Worm (Caenorhabditis elegans) whole organism, L1 larva: ENCODE data around the gene F22B5.5.

Source experiments
- C04F5.9 ChIP-seq: sonication (generic microtip); optimal IDR thresholded peaks from 2 replicates; lab custom pipeline; 2016; ENCODE audit warnings: missing genetic modification characterization, missing compliant biosample characterization
- C16A3.4 ChIP-seq: fragments of 150-350 bp; optimal IDR thresholded peaks from 2 replicates; lab custom pipeline; 2014; ENCODE audit warnings: missing biosample characterization, missing genetic modification characterization
- aly-2 ChIP-seq: fragments of 150-350 bp; optimal IDR thresholded peaks from 2 replicates; lab custom pipeline; 2014; ENCODE audit warnings: missing biosample characterization, missing genetic modification characterization
- blmp-1 ChIP-seq: fragments of 150-350 bp; optimal IDR thresholded peaks from 2 replicates; lab custom pipeline; 2014; ENCODE audit warnings: missing biosample characterization, missing genetic modification characterization
- ceh-63 ChIP-seq: fragments of 200-800 bp; sonication (Bioruptor generic); optimal IDR thresholded peaks from 2 replicates; lab custom pipeline; 2018; ENCODE audit warnings: mild to moderate bottlenecking, missing genetic modification characterization, missing compliant biosample characterization
- ceh-8 ChIP-seq: fragments of 200-800 bp; sonication (Bioruptor generic); optimal IDR thresholded peaks from 2 replicates; lab custom pipeline; 2018; ENCODE audit warnings: mild to moderate bottlenecking, missing genetic modification characterization, moderate library complexity, missing compliant biosample characterization
- ceh-90 ChIP-seq: sonication (generic microtip); optimal IDR thresholded peaks from 2 replicates; lab custom pipeline; 2016; ENCODE audit warnings: missing genetic modification characterization, missing compliant biosample characterization
- dsc-1 ChIP-seq: sonication (generic microtip); optimal IDR thresholded peaks from 2 replicates; lab custom pipeline; 2016; ENCODE audit warnings: mild to moderate bottlenecking, missing genetic modification characterization, missing compliant biosample characterization
- efl-1 ChIP-seq, 4 experiments: fragments of 150-350 bp; optimal IDR thresholded peaks in 3 of 4; peaks in 1 of 4; 1 replicate in 1 of 4; 2 replicates in 3 of 4; lab custom pipeline; 2014; ENCODE audit warnings: missing biosample characterization in 2 of 4, missing genetic modification characterization in 2 of 4, missing genetic modification reagents in 2 of 4
- egl-27 ChIP-seq, 2 experiments: fragments of 150-350 bp in 1 of 2; sonication (generic microtip); optimal IDR thresholded peaks; 3 replicates each; lab custom pipeline; 2017 to 2018; ENCODE audit warnings: missing biosample characterization in 2 of 2, missing genetic modification characterization in 2 of 2, missing genetic modification reagents in 2 of 2
- elt-3 ChIP-seq, 6 experiments: fragments of 150-350 bp in 1 of 6; sonication (generic microtip); optimal IDR thresholded peaks; 2 replicates each; lab custom pipeline; 2017 to 2018; ENCODE audit warnings: missing biosample characterization in 6 of 6, missing genetic modification characterization in 6 of 6, inconsistent platforms in 1 of 6
- ets-5 ChIP-seq: fragments of 200-800 bp; sonication (Bioruptor generic); IDR thresholded peaks from 2 replicates; pipeline ENCODE4 v1.3.6; 2022; ENCODE audit warnings: missing genetic modification characterization, missing compliant biosample characterization
- fkh-8 ChIP-seq: sonication (generic microtip); optimal IDR thresholded peaks from 2 replicates; lab custom pipeline; 2016; ENCODE audit warnings: mild to moderate bottlenecking, missing genetic modification characterization, missing compliant biosample characterization
- fos-1 ChIP-seq: fragments of 150-350 bp; optimal IDR thresholded peaks from 2 replicates; lab custom pipeline; 2014; ENCODE audit warnings: missing biosample characterization, missing genetic modification characterization
- grh-1 ChIP-seq: fragments of 200-800 bp; sonication (Bioruptor generic); IDR thresholded peaks from 2 replicates; pipeline ENCODE4 v1.3.6; 2022; ENCODE audit warnings: missing genetic modification reagents, missing genetic modification characterization, missing compliant biosample characterization
- hlh-4 ChIP-seq: sonication (generic microtip); optimal IDR thresholded peaks from 2 replicates; lab custom pipeline; 2016; ENCODE audit warnings: mild to moderate bottlenecking, missing genetic modification characterization, missing compliant biosample characterization
- hpl-2 ChIP-seq: fragments of 150-350 bp; optimal IDR thresholded peaks from 2 replicates; lab custom pipeline; 2014; ENCODE audit warnings: missing biosample characterization, missing genetic modification reagents, missing genetic modification characterization
- irx-1 ChIP-seq: sonication (generic microtip); optimal IDR thresholded peaks from 2 replicates; lab custom pipeline; 2016; ENCODE audit warnings: missing genetic modification characterization, missing compliant biosample characterization
- isw-1 ChIP-seq: fragments of 200-800 bp; sonication (Bioruptor generic); IDR thresholded peaks from 2 replicates; pipeline ENCODE4 v1.3.6; 2022; ENCODE audit warnings: missing genetic modification characterization, missing compliant biosample characterization
- lin-13 ChIP-seq: fragments of 150-350 bp; optimal IDR thresholded peaks from 2 replicates; lab custom pipeline; 2014; ENCODE audit warnings: missing biosample characterization, missing genetic modification reagents, missing genetic modification characterization
- lin-14 ChIP-seq: fragments of 200-800 bp; sonication (Bioruptor generic); optimal IDR thresholded peaks from 2 replicates; lab custom pipeline; 2018; ENCODE audit warnings: mild to moderate bottlenecking, missing genetic modification characterization, moderate library complexity, missing compliant biosample characterization
- lsy-2 ChIP-seq, 2 experiments: fragments of 150-350 bp; optimal IDR thresholded peaks; 2 replicates each; lab custom pipeline; 2014; ENCODE audit warnings: missing biosample characterization in 2 of 2, missing genetic modification characterization in 2 of 2
- mep-1 ChIP-seq: fragments of 150-350 bp; optimal IDR thresholded peaks from 2 replicates; lab custom pipeline; 2014; ENCODE audit warnings: missing biosample characterization, missing genetic modification characterization
- nhr-11 ChIP-seq: fragments of 150-350 bp; optimal IDR thresholded peaks from 2 replicates; lab custom pipeline; 2014; ENCODE audit warnings: missing biosample characterization, missing genetic modification characterization
- nhr-19 ChIP-seq: fragments of 200-800 bp; sonication (Bioruptor generic); conservative IDR thresholded peaks from 2 replicates; pipeline ENCODE4 v1.3.6; 2022; ENCODE audit warnings: missing genetic modification characterization, missing compliant biosample characterization
- nhr-20 ChIP-seq: sonication (generic microtip); optimal IDR thresholded peaks from 2 replicates; lab custom pipeline; 2016; ENCODE audit warnings: mild to moderate bottlenecking, missing genetic modification characterization, missing compliant biosample characterization
- nhr-47 ChIP-seq: sonication (generic microtip); optimal IDR thresholded peaks from 2 replicates; lab custom pipeline; 2016; ENCODE audit warnings: mild to moderate bottlenecking, missing genetic modification characterization, moderate library complexity, missing compliant biosample characterization
- nhr-71 ChIP-seq: sonication (generic microtip); optimal IDR thresholded peaks from 2 replicates; lab custom pipeline; 2016; ENCODE audit warnings: mild to moderate bottlenecking, missing genetic modification characterization, moderate library complexity, missing compliant biosample characterization
- nhr-90 ChIP-seq: sonication (generic microtip); optimal IDR thresholded peaks from 2 replicates; lab custom pipeline; 2016; ENCODE audit warnings: mild to moderate bottlenecking, missing genetic modification characterization, missing compliant biosample characterization; ENCODE audit not compliant: poor library complexity
- rnt-1 ChIP-seq: sonication (generic microtip); optimal IDR thresholded peaks from 2 replicates; lab custom pipeline; 2016; ENCODE audit warnings: mild to moderate bottlenecking, missing genetic modification characterization, moderate library complexity, missing compliant biosample characterization
- skn-1 ChIP-seq: fragments of 150-350 bp; optimal IDR thresholded peaks from 2 replicates; lab custom pipeline; 2014; ENCODE audit warnings: missing biosample characterization, missing genetic modification characterization
- snu-23 ChIP-seq: sonication (generic microtip); optimal IDR thresholded peaks from 2 replicates; lab custom pipeline; 2016; ENCODE audit warnings: missing genetic modification characterization, missing compliant biosample characterization
- sup-37 ChIP-seq: fragments of 200-800 bp; sonication (Bioruptor generic); optimal IDR thresholded peaks from 2 replicates; lab custom pipeline; 2018; ENCODE audit warnings: mild to moderate bottlenecking, missing genetic modification characterization, missing compliant biosample characterization
- tlp-1 ChIP-seq: fragments of 150-350 bp; optimal IDR thresholded peaks from 2 replicates; lab custom pipeline; 2014; ENCODE audit warnings: missing biosample characterization, missing genetic modification characterization
- unc-130 ChIP-seq: fragments of 150-350 bp; optimal IDR thresholded peaks from 2 replicates; lab custom pipeline; 2017; ENCODE audit warnings: missing biosample characterization, missing genetic modification characterization, inconsistent platforms
- unc-30 ChIP-seq: sonication (generic microtip); optimal IDR thresholded peaks from 2 replicates; lab custom pipeline; 2017; ENCODE audit warnings: missing biosample characterization, missing genetic modification characterization
- unc-98 ChIP-seq: fragments of 200-800 bp; sonication (Bioruptor generic); IDR thresholded peaks from 2 replicates; pipeline ENCODE4 v1.3.6; 2022; ENCODE audit warnings: missing genetic modification characterization, missing compliant biosample characterization
- xbp-1 ChIP-seq: sonication (generic microtip); optimal IDR thresholded peaks from 2 replicates; lab custom pipeline; 2016; ENCODE audit warnings: missing genetic modification characterization, missing compliant biosample characterization
- zag-1 ChIP-seq: fragments of 150-350 bp; optimal IDR thresholded peaks from 2 replicates; lab custom pipeline; 2014; ENCODE audit warnings: missing biosample characterization, missing genetic modification characterization
- ztf-4 ChIP-seq: fragments of 150-350 bp; optimal IDR thresholded peaks from 2 replicates; lab custom pipeline; 2014; ENCODE audit warnings: missing biosample characterization, missing genetic modification characterization

Gene F22B5.5

DNA sequence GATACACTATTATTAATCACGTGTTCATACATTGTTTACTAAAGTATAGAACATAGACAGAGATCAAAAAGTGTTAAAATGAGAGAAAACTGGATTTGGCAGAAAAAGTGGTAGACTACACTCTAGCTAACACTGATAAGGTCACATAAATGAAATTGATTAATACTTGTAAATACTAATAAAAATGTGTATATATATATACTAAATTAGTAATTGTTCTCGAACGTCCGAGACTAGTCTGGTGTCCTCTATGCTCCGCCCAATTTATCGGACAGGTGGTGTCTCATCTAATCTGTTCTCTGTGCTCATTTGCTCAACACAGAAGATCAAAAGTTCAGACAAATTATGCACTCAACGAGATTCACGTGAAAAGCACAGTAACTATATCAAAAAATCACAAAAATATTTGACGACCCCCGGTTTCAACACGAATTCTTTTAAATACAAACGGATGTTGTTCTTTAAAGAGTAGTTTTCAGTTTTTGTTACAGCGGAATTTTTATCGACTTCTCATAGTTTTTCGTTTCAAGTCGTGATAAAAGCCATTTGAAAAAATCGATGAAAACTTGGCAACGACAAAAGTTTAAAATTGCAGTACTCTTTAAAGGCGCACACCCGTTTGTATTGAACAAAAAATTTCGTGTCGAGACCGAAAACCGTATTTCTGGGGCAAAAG is 26.8 kb upstream of the F22B5.5 start:
- TF ChIP-seq hpl-2 (no peak), fos-1 (tag; lab: Kevin White, UChicago) (no peak), efl-1 (optimal IDR thresholded peaks at IDR 0.05; lab: Kevin White, UChicago) (no peak), efl-1 (GFP tag; optimal IDR thresholded peaks at IDR 0.05 in 1 of 2; lab: Kevin White, UChicago) (peak in 1 of 2 experiments; percentile 83), ztf-4 (tag; lab: Kevin White, UChicago) (peak; percentile 50), unc-130 (peak; percentile 12), unc-30 (tag; lab: Kevin White, UChicago) (no peak), nhr-71 (tag; lab: Kevin White, UChicago) (peak; percentile 76), elt-3 (tag; optimal IDR thresholded peaks at IDR 0.05; lab: Kevin White, UChicago) (peak in 1 of 6 experiments; percentile 41), ceh-8 (no peak), rnt-1 (tag; lab: Kevin White, UChicago) (peak; percentile 41), grh-1 (GFP tag; lab: Robert Waterston, UW) (no peak), aly-2 (tag; lab: Kevin White, UChicago) (no peak), dsc-1 (peak; percentile 13), skn-1 (tag; lab: Kevin White, UChicago) (peak; percentile 9), blmp-1 (tag; lab: Kevin White, UChicago) (no peak), lin-14 (GFP tag; lab: Kevin White, UChicago) (peak; percentile 59), egl-27 (tag; optimal IDR thresholded peaks at IDR 0.05; lab: Kevin White, UChicago) (no peak), nhr-20 (tag; lab: Kevin White, UChicago) (peak; percentile 82), fkh-8 (tag; lab: Kevin White, UChicago) (peak; percentile 48), snu-23 (GFP tag; lab: Kevin White, UChicago) (peak; percentile 34), nhr-19 (GFP tag; lab: Robert Waterston, UW) (peak; percentile 82), C16A3.4 (tag; lab: Kevin White, UChicago) (peak; percentile 2), mep-1 (peak; percentile 44), irx-1 (tag; lab: Kevin White, UChicago) (no peak), lsy-2 (tag; optimal IDR thresholded peaks at IDR 0.05; lab: Kevin White, UChicago) (peak in 1 of 2 experiments; percentile 48), ceh-63 (GFP tag; lab: Kevin White, UChicago) (no peak)

DNA sequence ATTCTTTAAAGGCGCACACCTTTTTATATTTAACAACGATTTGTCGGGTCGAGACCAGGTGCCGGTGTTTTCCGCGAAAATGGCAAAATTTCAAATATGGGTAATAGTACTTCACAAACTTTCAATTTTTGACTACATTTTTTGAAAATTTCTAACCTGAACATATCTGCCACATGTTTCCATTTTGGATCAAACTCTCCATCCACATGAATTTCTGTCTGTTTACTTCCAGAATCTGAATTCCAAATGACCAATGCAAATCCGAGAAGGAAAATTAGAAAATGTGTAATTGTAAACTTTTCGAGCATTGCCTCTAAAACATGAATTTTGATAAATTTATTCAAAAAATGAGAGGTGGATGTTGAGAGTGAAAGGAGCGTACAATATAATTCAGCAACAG is 25.8 kb upstream of the F22B5.5 start, which contains the start of gene lact-4:
lact-4 (minus strand) TSS at position 313 of the 400 bp plus-strand sequence.
- TF ChIP-seq zag-1 (tag; lab: Kevin White, UChicago) = no peak
- TF ChIP-seq isw-1 (GFP tag; lab: Robert Waterston, UW) = no peak
- no peak for TF ChIP-seq fos-1 (tag; lab: Kevin White, UChicago)
- TF ChIP-seq unc-98 (GFP tag; lab: Robert Waterston, UW) = no peak
- TF ChIP-seq hpl-2 = no peak
- TF ChIP-seq nhr-11 (tag; lab: Kevin White, UChicago) = no peak
- no peak for TF ChIP-seq snu-23 (GFP tag; lab: Kevin White, UChicago)
- TF ChIP-seq C04F5.9 (tag; lab: Kevin White, UChicago) = no peak
- no peak for TF ChIP-seq egl-27 (tag; optimal IDR thresholded peaks at IDR 0.05; lab: Kevin White, UChicago)
- no peak for TF ChIP-seq lin-13 (GFP tag; lab: Kevin White, UChicago)
- no peak for TF ChIP-seq nhr-90
- no peak for TF ChIP-seq sup-37
- no peak for TF ChIP-seq ets-5
- TF ChIP-seq ceh-90 (tag; lab: Kevin White, UChicago) = no peak
- no peak for TF ChIP-seq tlp-1
- TF ChIP-seq nhr-47 (tag; lab: Kevin White, UChicago) = no peak
- no peak for TF ChIP-seq hlh-4
- TF ChIP-seq grh-1 (GFP tag; lab: Robert Waterston, UW) = no peak
- no peak for TF ChIP-seq xbp-1 (tag; lab: Kevin White, UChicago)
- TF ChIP-seq, all 84 proteins: peak for 0
